Fruit fly (Drosophila melanogaster) Kc167 (cell line): ENCODE measurements around the gene CG32988.

Experiments used
- h ChIP-seq: fragments of >200 bp; optimal IDR thresholded peaks from 3 replicates; lab custom pipeline; 2018; ENCODE audit warnings: missing external identifiers
- insv ChIP-seq: fragments of >200 bp; optimal IDR thresholded peaks from 3 replicates; lab custom pipeline; 2018; ENCODE audit warnings: missing external identifiers
- psq ChIP-seq: fragments of >200 bp; optimal IDR thresholded peaks from 2 replicates; lab custom pipeline; 2017; ENCODE audit warnings: missing external identifiers
- ttk ChIP-seq: sonication (Bioruptor generic); optimal IDR thresholded peaks from 2 replicates; lab custom pipeline; 2017; ENCODE audit warnings: missing external identifiers

dm6 chr2L:8871677-8872076 lies 7.0 kb downstream of the CG32988 start:
- TF ChIP-seq ttk (lab: Kevin White, UChicago): no peak
- TF ChIP-seq h (lab: Kevin White, UChicago): no peak
- no peak for TF ChIP-seq psq (lab: Kevin White, UChicago)
- TF ChIP-seq insv (lab: Kevin White, UChicago): no peak
